Worm (Caenorhabditis elegans): Measurements from ENCODE around the gene F28F8.9.

F28F8.9 gene

DNA sequence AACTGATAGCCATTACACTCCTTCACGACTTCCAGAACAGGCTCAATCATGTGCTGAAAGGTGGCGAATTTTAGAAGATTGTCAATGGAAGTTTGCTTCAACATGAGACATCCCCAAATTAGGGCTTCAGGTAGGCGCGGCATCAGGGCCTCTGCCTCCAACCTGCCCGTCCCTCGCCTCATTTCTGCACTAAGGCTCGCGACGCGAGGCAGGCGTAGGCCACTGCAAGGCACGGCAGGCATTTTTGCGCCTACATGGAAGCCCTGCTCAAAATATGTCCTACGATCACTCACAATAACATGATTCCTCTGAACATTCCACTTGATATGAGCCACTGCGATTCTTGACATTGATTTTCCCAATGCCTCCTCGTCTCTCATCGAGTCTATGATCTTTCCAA, 35.2 kb downstream of the F28F8.9 start (continued):
- TF ChIP-seq F10B5.3 (tag; optimal IDR thresholded peaks at IDR 0.05) = no peak
- TF ChIP-seq ZK546.5 (tag; optimal IDR thresholded peaks at IDR 0.05) = no peak
- no peak for TF ChIP-seq unc-62 (GFP tag; optimal IDR thresholded peaks at IDR 0.05 in 1 of 2)
- no peak for TF ChIP-seq unc-62 (tag; optimal IDR thresholded peaks at IDR 0.05)
- no peak for TF ChIP-seq ztf-11 (tag; optimal IDR thresholded peaks at IDR 0.05)

DNA sequence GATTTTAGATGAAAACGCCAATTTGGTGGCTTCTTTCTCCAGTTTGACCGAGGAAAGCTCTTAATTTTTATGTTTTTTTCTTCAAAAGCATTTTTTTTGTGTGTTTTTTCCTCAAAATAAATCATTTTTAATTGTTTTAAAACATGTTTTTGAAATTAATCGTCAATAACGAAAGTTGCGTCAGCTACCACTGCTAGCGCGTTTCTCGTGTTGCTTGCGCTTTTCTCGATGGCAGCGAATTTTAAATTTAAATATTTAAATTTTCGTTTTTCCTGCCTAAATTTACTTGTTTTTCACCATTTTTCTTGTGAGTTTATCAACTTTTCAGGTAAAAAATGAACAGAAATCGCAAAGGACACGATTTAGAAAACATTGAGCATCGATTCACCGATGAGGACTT, 40.5 kb downstream of the F28F8.9 start, which contains the start of gene prde-1:
TSS of gene prde-1 (plus strand) at position 322 of the 400 bp plus-strand sequence.
- TF ChIP-seq nhr-111 (GFP tag; optimal IDR thresholded peaks at IDR 0.05) = no peak
- TF ChIP-seq F49E8.2 (tag; optimal IDR thresholded peaks at IDR 0.05; ENCODE audit: borderline replicate concordance) = peak; percentile 50
- TF ChIP-seq ceh-44 (GFP tag; IDR thresholded peaks at IDR 0.05) = no peak

DNA sequence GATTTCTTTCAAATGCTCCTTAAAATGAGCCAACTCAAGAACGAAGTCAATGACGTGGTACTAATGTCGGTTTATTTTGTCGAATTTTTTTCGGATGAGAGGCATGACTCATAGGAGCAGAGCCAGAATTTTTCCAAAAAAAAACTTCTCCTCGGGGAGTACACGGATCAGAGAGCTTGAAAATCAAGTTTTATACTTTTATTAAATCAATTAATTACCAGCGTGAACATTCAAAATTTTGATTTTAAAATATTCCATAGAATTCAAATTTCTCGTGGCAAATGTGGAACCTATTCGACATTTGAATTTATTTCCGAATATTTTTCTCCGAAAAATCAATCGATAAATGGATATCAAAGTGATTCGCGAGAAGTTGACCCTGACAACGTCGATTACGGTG, 42.2 kb downstream of the F28F8.9 start, which contains the start of gene F21A3.4:
TSS of gene F21A3.4 (plus strand) at position 301 of the 400 bp plus-strand sequence.
- no peak for TF ChIP-seq hlh-30 (tag; optimal IDR thresholded peaks at IDR 0.05; ENCODE audit: insufficient read depth)

DNA sequence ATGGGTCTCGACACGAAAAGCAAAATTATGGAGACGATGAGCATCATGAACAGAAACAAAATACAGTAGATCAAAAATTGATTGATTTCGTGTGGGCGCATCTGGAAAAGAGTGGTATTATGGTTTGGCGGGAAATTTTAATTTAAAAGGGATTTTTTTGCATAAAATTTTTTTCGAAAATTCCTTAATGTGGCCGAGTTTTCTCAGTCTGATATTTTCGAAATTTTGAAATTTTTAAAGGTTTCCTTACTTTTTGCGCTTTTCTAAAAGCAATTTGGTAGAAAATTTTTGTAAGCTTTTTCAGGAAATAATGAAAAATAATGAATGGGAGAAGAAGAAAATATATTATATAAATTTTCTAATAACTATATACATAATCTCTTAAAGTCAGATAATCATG, 44.6 kb downstream of the F28F8.9 start, which contains the start of gene F21A3.2:
TSS of gene F21A3.2 (minus strand) at position 101 of the 400 bp plus-strand sequence.
- TF ChIP-seq jun-1 (tag; optimal IDR thresholded peaks at IDR 0.05) (no peak), mxl-3 (GFP tag; optimal IDR thresholded peaks at IDR 0.05) (no peak), zag-1 (tag; optimal IDR thresholded peaks at IDR 0.05) (no peak), unc-62 (GFP tag; optimal IDR thresholded peaks at IDR 0.05 in 1 of 2) (peak in 1 of 2 experiments; percentile 26), unc-62 (tag; optimal IDR thresholded peaks at IDR 0.05) (no peak), gei-8 (GFP tag; optimal IDR thresholded peaks at IDR 0.05) (no peak), daf-12 (tag; optimal IDR thresholded peaks at IDR 0.05) (no peak), saeg-2 (GFP tag; IDR thresholded peaks at IDR 0.05) (no peak)

DNA sequence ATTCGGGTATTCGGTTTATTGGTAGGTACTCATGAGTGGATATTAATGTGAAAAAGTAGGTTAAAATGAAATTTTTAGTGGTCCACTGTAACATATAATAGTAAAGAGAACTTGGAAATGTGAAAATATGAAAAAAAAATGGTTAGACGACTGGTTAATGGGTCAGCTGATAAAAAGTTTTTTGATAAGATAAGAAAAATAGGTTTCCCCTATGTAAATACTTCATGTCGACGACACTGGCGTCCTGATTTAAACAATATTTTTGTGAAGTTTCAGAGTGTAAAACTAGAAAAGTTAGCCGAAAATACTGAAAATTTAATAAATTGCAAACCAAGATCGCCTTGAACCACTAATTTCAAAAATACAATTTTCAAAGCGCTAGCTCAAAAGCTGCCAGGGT, 45.4 kb downstream of the F28F8.9 start, which contains the start of gene F21A3.11:
TSS of gene F21A3.11 (minus strand) at position 117 of the 400 bp plus-strand sequence.
- TF ChIP-seq hlh-30 (tag; optimal IDR thresholded peaks at IDR 0.05; ENCODE audit: insufficient read depth) = peak; percentile 14
- TF ChIP-seq dve-1 (tag; optimal IDR thresholded peaks at IDR 0.05; ENCODE audit: insufficient read depth) = peak; percentile 45
- no peak for TF ChIP-seq vab-7 (GFP tag; IDR thresholded peaks at IDR 0.05)
- TF ChIP-seq pqm-1 (tag; optimal IDR thresholded peaks at IDR 0.05) = peak; percentile 40
- no peak for TF ChIP-seq daf-16 (GFP tag; optimal IDR thresholded peaks at IDR 0.05)
- peak; percentile 78 for TF ChIP-seq daf-16 (tag; optimal IDR thresholded peaks at IDR 0.05)
- no peak for TF ChIP-seq zfp-2 (tag; optimal IDR thresholded peaks at IDR 0.05)
- TF ChIP-seq dmd-6 (GFP tag; IDR thresholded peaks at IDR 0.05) = peak; percentile 38; the same call in 1 of the 2 replicates

DNA sequence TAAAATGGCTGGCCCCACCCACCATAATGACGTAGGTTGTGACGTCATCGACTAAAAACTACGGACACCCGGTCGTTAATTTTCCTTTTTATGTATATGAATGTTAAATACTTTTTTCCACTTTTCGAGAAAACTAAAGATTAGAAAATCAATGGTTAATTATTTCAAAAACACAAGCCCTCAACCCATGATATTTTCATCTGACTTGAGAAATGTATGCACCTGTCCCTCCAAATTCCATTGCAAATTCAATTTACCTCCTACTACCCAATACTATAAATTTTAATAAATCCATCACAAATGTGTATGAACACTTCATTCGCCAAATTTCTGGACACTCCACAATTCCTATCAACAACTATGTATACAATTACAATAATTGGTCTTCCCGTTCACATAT, 49.4 kb downstream of the F28F8.9 start, which contains the start of gene srh-276:
TSS of gene srh-276 (plus strand) at position 301 of the 400 bp plus-strand sequence.
- TF ChIP-seq nhr-76 (tag; optimal IDR thresholded peaks at IDR 0.05) (no peak), unc-62 (GFP tag; optimal IDR thresholded peaks at IDR 0.05 in 1 of 2) (peak in 1 of 2 experiments; percentile 8), unc-62 (tag; optimal IDR thresholded peaks at IDR 0.05) (no peak), madf-5 (GFP tag; IDR thresholded peaks at IDR 0.05) (no peak), nhr-6 (tag; optimal IDR thresholded peaks at IDR 0.05) (no peak), nhr-48 (tag; optimal IDR thresholded peaks at IDR 0.05) (no peak), tra-1 (GFP tag; IDR thresholded peaks at IDR 0.05) (no peak)
